Worm (Caenorhabditis elegans) whole organism, young adult: ENCODE results near the gene ZK112.4.

Experiments
- B0035.1 ChIP-seq: sonication (generic microtip); optimal IDR thresholded peaks from 2 replicates; lab custom pipeline; 2016; ENCODE audit warnings: missing genetic modification characterization, mild to moderate bottlenecking, missing compliant biosample characterization, missing genotype, missing genetic modification reagents
- B0261.1 ChIP-seq: sonication (generic microtip); optimal IDR thresholded peaks from 2 replicates; lab custom pipeline; 2016; ENCODE audit warnings: mild to moderate bottlenecking, missing genetic modification characterization, moderate library complexity, missing compliant biosample characterization
- B0336.3 ChIP-seq: fragments of 200-800 bp; sonication (Bioruptor generic); IDR thresholded peaks from 2 replicates; pipeline ENCODE4 v1.3.6; 2022; ENCODE audit warnings: missing genetic modification characterization, missing compliant biosample characterization
- C06A6.2 ChIP-seq: fragments of 200-800 bp; sonication (Bioruptor generic); conservative IDR thresholded peaks from 2 replicates; pipeline ENCODE4 v1.3.6; 2022; ENCODE audit warnings: missing genetic modification characterization, missing compliant biosample characterization
- F33H1.4 ChIP-seq: fragments of 200-800 bp; sonication (Bioruptor generic); IDR thresholded peaks from 2 replicates; pipeline ENCODE4 v1.3.6; 2022; ENCODE audit warnings: missing genetic modification reagents, missing genetic modification characterization, missing compliant biosample characterization
- F52B5.7 ChIP-seq: sonication (generic microtip); optimal IDR thresholded peaks from 2 replicates; lab custom pipeline; 2016; ENCODE audit warnings: mild to moderate bottlenecking, missing genetic modification characterization, missing compliant biosample characterization
- F55B11.4 ChIP-seq: sonication (generic microtip); optimal IDR thresholded peaks from 2 replicates; lab custom pipeline; 2016; ENCODE audit warnings: missing compliant biosample characterization, missing genetic modification characterization, borderline replicate concordance; ENCODE audit not compliant: insufficient read depth
- K11D2.4 ChIP-seq: fragments of 200-800 bp; sonication (Bioruptor generic); IDR thresholded peaks from 2 replicates; pipeline ENCODE4 v1.3.6; 2022; ENCODE audit warnings: missing genetic modification reagents, missing genetic modification characterization, missing compliant biosample characterization
- T26A5.8 ChIP-seq: sonication (generic microtip); optimal IDR thresholded peaks from 2 replicates; lab custom pipeline; 2016; ENCODE audit warnings: missing genetic modification characterization, missing compliant biosample characterization
- Y53F4B.3 ChIP-seq: fragments of 200-800 bp; sonication (Bioruptor generic); IDR thresholded peaks from 2 replicates; pipeline ENCODE4 v1.3.6; 2022; ENCODE audit warnings: missing genetic modification reagents, missing genetic modification characterization, missing compliant biosample characterization
- Y56A3A.18 ChIP-seq: fragments of 200-800 bp; sonication (Bioruptor generic); IDR thresholded peaks from 2 replicates; pipeline ENCODE4 v1.3.6; 2022; ENCODE audit warnings: missing genetic modification reagents, missing genetic modification characterization, missing compliant biosample characterization
- ama-1 ChIP-seq, 3 experiments: fragments of 150-350 bp in 1 of 3; sonication (generic microtip) in 2 of 3; optimal IDR thresholded peaks; 2 replicates each; lab custom pipeline; 2014 to 2018; ENCODE audit warnings: missing biosample characterization in 2 of 3, missing genetic modification characterization in 2 of 3, missing genetic modification reagents in 2 of 3
- athp-1 ChIP-seq: sonication (generic microtip); optimal IDR thresholded peaks from 2 replicates; lab custom pipeline; 2017; ENCODE audit warnings: mild to moderate bottlenecking, missing genetic modification characterization, missing compliant biosample characterization
- attf-3 ChIP-seq: fragments of 200-800 bp; sonication (Bioruptor generic); conservative IDR thresholded peaks from 2 replicates; pipeline ENCODE4 v1.3.6; 2022; ENCODE audit warnings: missing genetic modification reagents, missing genetic modification characterization, missing compliant biosample characterization
- attf-5 ChIP-seq: fragments of 200-800 bp; sonication (Bioruptor generic); optimal IDR thresholded peaks from 2 replicates; lab custom pipeline; 2018; ENCODE audit warnings: mild to moderate bottlenecking, missing genetic modification characterization, missing compliant biosample characterization
- bed-2 ChIP-seq: fragments of 200-800 bp; sonication (Bioruptor generic); IDR thresholded peaks from 2 replicates; pipeline ENCODE4 v1.3.6; 2022; ENCODE audit warnings: missing genetic modification reagents, missing genetic modification characterization, missing compliant biosample characterization
- cebp-2 ChIP-seq: fragments of 200-800 bp; sonication (Bioruptor generic); IDR thresholded peaks from 2 replicates; pipeline ENCODE4 v1.3.6; 2022; ENCODE audit warnings: missing genetic modification characterization, missing compliant biosample characterization
- ceh-40 ChIP-seq: fragments of 200-800 bp; sonication (Bioruptor generic); IDR thresholded peaks from 2 replicates; pipeline ENCODE4 v1.3.6; 2022; ENCODE audit warnings: missing genetic modification characterization, missing compliant biosample characterization
- ceh-58 ChIP-seq: fragments of 200-800 bp; sonication (Bioruptor generic); IDR thresholded peaks from 2 replicates; pipeline ENCODE4 v1.3.6; 2022; ENCODE audit warnings: missing genetic modification characterization, missing compliant biosample characterization
- die-1 ChIP-seq: sonication (generic microtip); optimal IDR thresholded peaks from 2 replicates; lab custom pipeline; 2016; ENCODE audit warnings: missing genotype, mild to moderate bottlenecking, missing genetic modification characterization, missing compliant biosample characterization
- him-1 ChIP-seq: sonication (generic microtip); optimal IDR thresholded peaks from 2 replicates; lab custom pipeline; 2016; ENCODE audit warnings: missing genotype, missing genetic modification reagents, missing genetic modification characterization, missing compliant biosample characterization
- hmg-1.2 ChIP-seq: fragments of 200-800 bp; sonication (Bioruptor generic); IDR thresholded peaks from 2 replicates; pipeline ENCODE4 v1.3.6; 2022; ENCODE audit warnings: missing genetic modification reagents, missing genetic modification characterization, missing compliant biosample characterization
- lin-26 ChIP-seq: fragments of 200-800 bp; sonication (Bioruptor generic); IDR thresholded peaks from 2 replicates; pipeline ENCODE4 v1.3.6; 2022; ENCODE audit warnings: missing genetic modification reagents, missing genetic modification characterization, missing compliant biosample characterization
- lin-54 ChIP-seq: fragments of 200-800 bp; sonication (Bioruptor generic); optimal IDR thresholded peaks from 2 replicates; lab custom pipeline; 2018; ENCODE audit warnings: mild to moderate bottlenecking, missing genetic modification characterization, missing compliant biosample characterization
- lsl-1 ChIP-seq: fragments of 200-800 bp; sonication (Bioruptor generic); optimal IDR thresholded peaks from 2 replicates; lab custom pipeline; 2018; ENCODE audit warnings: mild to moderate bottlenecking, missing genetic modification characterization, moderate library complexity, missing compliant biosample characterization
- madf-10 ChIP-seq: sonication (generic microtip); optimal IDR thresholded peaks from 2 replicates; lab custom pipeline; 2016; ENCODE audit warnings: mild to moderate bottlenecking, missing genetic modification characterization, missing compliant biosample characterization
- madf-3 ChIP-seq: fragments of 200-800 bp; sonication (Bioruptor generic); IDR thresholded peaks from 2 replicates; pipeline ENCODE4 v1.3.6; 2022; ENCODE audit warnings: missing genetic modification reagents, missing genetic modification characterization, missing compliant biosample characterization
- madf-8 ChIP-seq: fragments of 200-800 bp; sonication (Bioruptor generic); conservative IDR thresholded peaks from 2 replicates; pipeline ENCODE4 v1.3.6; 2022; ENCODE audit warnings: missing genetic modification reagents, missing genetic modification characterization, missing compliant biosample characterization
- mcd-1 ChIP-seq: fragments of 200-800 bp; sonication (Bioruptor generic); IDR thresholded peaks from 2 replicates; pipeline ENCODE4 v1.3.6; 2022; ENCODE audit warnings: missing genetic modification reagents, missing genetic modification characterization, missing compliant biosample characterization
- nfyb-1 ChIP-seq: fragments of 200-800 bp; sonication (Bioruptor generic); IDR thresholded peaks from 2 replicates; pipeline ENCODE4 v1.3.6; 2022; ENCODE audit warnings: missing genetic modification reagents, missing genetic modification characterization, missing compliant biosample characterization
- nhr-179 ChIP-seq: sonication (generic microtip); optimal IDR thresholded peaks from 2 replicates; lab custom pipeline; 2016; ENCODE audit warnings: mild to moderate bottlenecking, missing genetic modification characterization, missing compliant biosample characterization
- nhr-80 ChIP-seq: sonication (generic microtip); optimal IDR thresholded peaks from 2 replicates; lab custom pipeline; 2016; ENCODE audit warnings: missing genetic modification characterization, missing compliant biosample characterization
- pbrm-1 ChIP-seq: fragments of 200-800 bp; sonication (Bioruptor generic); IDR thresholded peaks from 2 replicates; pipeline ENCODE4 v1.3.6; 2022; ENCODE audit warnings: missing genetic modification reagents, missing genetic modification characterization, missing compliant biosample characterization
- pha-4 ChIP-seq: fragments of 150-350 bp; sonication (generic microtip); optimal IDR thresholded peaks from 2 replicates; lab custom pipeline; 2014; ENCODE audit warnings: missing biosample characterization, missing genetic modification reagents, missing genetic modification characterization
- rcor-1 ChIP-seq: fragments of 200-800 bp; sonication (Bioruptor generic); IDR thresholded peaks from 2 replicates; pipeline ENCODE4 v1.3.6; 2022; ENCODE audit warnings: missing genetic modification reagents, missing genetic modification characterization, missing compliant biosample characterization
- rpc-1 ChIP-seq, 2 experiments: fragments of 150-350 bp in 1 of 2; sonication (generic microtip) in 1 of 2; optimal IDR thresholded peaks; 2 replicates each; lab custom pipeline; 2014 to 2018; ENCODE audit warnings: missing biosample characterization in 1 of 2, missing genetic modification characterization in 1 of 2, missing genetic modification reagents in 1 of 2, missing genotype in 1 of 2
- snpc-1.1 ChIP-seq: sonication (generic microtip); optimal IDR thresholded peaks from 2 replicates; lab custom pipeline; 2017; ENCODE audit warnings: missing genetic modification characterization, mild to moderate bottlenecking, missing compliant biosample characterization, antibody characterized with exemption, moderate library complexity, missing genotype, missing genetic modification reagents; ENCODE audit not compliant: insufficient read depth
- snpc-4 ChIP-seq, 5 experiments: fragments of 150-350 bp in 1 of 5; sonication (generic microtip) in 4 of 5; optimal IDR thresholded peaks; 2 replicates each; lab custom pipeline; 2014 to 2018; ENCODE audit warnings: missing genetic modification characterization in 5 of 5, missing biosample characterization in 3 of 5, antibody characterized with exemption in 2 of 5, mild to moderate bottlenecking in 2 of 5, missing compliant biosample characterization in 2 of 5, missing genotype in 2 of 5, moderate library complexity in 2 of 5, missing genetic modification reagents in 1 of 5
- somi-1 ChIP-seq: fragments of 200-800 bp; sonication (Bioruptor generic); optimal IDR thresholded peaks from 2 replicates; lab custom pipeline; 2018; ENCODE audit warnings: mild to moderate bottlenecking, missing genetic modification characterization, missing compliant biosample characterization
- unc-130 ChIP-seq: sonication (generic microtip); optimal IDR thresholded peaks from 2 replicates; lab custom pipeline; 2016; ENCODE audit warnings: missing genetic modification reagents, missing genetic modification characterization, missing compliant biosample characterization
- xnd-1 ChIP-seq: sonication (generic microtip); optimal IDR thresholded peaks from 2 replicates; lab custom pipeline; 2016; ENCODE audit warnings: missing genotype, missing genetic modification reagents, missing genetic modification characterization, missing compliant biosample characterization
- ztf-3 ChIP-seq: fragments of 200-800 bp; sonication (Bioruptor generic); optimal IDR thresholded peaks from 2 replicates; lab custom pipeline; 2018; ENCODE audit warnings: mild to moderate bottlenecking, missing genetic modification characterization, missing compliant biosample characterization

ZK112.4 gene

ce11 chrIII:7718318-7718717 lies 11.5 kb downstream of the ZK112.4 start (continued):
- TF ChIP-seq F52B5.7 (tag; lab: Kevin White, UChicago), result no peak
- TF ChIP-seq athp-1 (tag; lab: Kevin White, UChicago), result no peak
- 0 out of 2 replicates have a peak, but pooled peaks have one; percentile 26 for TF ChIP-seq C06A6.2 (GFP tag; lab: Robert Waterston, UW)
- no peak for TF ChIP-seq him-1 (tag; lab: Kevin White, UChicago)
- TF ChIP-seq nhr-179 (tag; lab: Kevin White, UChicago), result no peak
- TF ChIP-seq ceh-58, result no peak
- peak; percentile 71 for TF ChIP-seq somi-1 (GFP tag; lab: Kevin White, UChicago)
- no peak for TF ChIP-seq mcd-1 (GFP tag; lab: Robert Waterston, UW)
- no peak for TF ChIP-seq unc-130
- no peak for TF ChIP-seq B0336.3
- TF ChIP-seq die-1, result no peak
- TF ChIP-seq madf-10 (tag; lab: Kevin White, UChicago), result peak; percentile 25
- TF ChIP-seq nhr-80 (tag; lab: Kevin White, UChicago), result peak; percentile 99
- no peak for TF ChIP-seq F55B11.4 (tag; lab: Kevin White, UChicago)
- no peak for TF ChIP-seq lsl-1 (GFP tag; lab: Kevin White, UChicago)
- no peak for TF ChIP-seq pha-4 (tag; lab: Kevin White, UChicago)
- TF ChIP-seq B0261.1, result no peak
- no peak for TF ChIP-seq K11D2.4 (GFP tag; lab: Robert Waterston, UW)

- TF ChIP-seq hmg-1.2 (GFP tag; lab: Robert Waterston, UW) (0 out of 2 replicates have a peak, but pooled peaks have one; percentile 14), bed-2 (GFP tag; lab: Robert Waterston, UW) (no peak), F52B5.7 (tag; lab: Kevin White, UChicago) (no peak)
These were observed 13.3 kb downstream of the ZK112.4 start for ce11 chrIII:7716550-7716949.

- peak; percentile 83 for TF ChIP-seq attf-3 (GFP tag; lab: Robert Waterston, UW)
These were observed 14.7 kb downstream of the ZK112.4 start for ce11 chrIII:7715151-7715550.

DNA sequence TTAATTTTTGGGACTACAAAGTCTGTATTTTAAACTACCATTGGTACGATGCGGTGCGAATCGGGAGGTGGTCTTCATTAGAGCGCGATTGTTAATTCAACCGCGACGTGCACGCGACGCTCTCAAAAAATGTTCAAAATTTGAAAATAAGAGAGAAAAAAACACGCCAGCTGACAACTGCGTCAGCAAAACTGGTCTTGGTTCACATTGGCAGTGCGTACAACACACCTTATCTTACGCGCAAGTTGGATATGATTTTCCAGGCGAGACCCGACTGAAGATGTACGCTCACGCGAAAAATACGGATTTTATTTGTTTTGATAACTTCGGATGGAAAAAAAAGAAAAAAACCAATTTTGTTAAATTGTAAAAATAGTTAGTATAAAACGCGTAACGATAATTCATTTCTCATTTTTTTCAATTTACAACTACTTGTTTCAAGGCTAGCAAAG lies 17.9 kb downstream of the ZK112.4 start, which contains the start of gene C03B8.3:
C03B8.3 (plus strand) TSS at position 402 of the 452 bp plus-strand sequence.
- TF ChIP-seq B0035.1 (tag; lab: Kevin White, UChicago) (no peak), F33H1.4 (GFP tag; lab: Robert Waterston, UW) (peak; percentile 34), T26A5.8 (tag; lab: Kevin White, UChicago) (no peak), cebp-2 (GFP tag; lab: Robert Waterston, UW) (no peak), bed-2 (GFP tag; lab: Robert Waterston, UW) (no peak), lsl-1 (GFP tag; lab: Kevin White, UChicago) (peak; percentile 18), madf-8 (GFP tag; lab: Robert Waterston, UW) (peak; percentile 30; the same call in 1 of the 2 replicates), pbrm-1 (GFP tag; lab: Robert Waterston, UW) (0 out of 2 replicates have a peak, but pooled peaks have one; percentile 34), nhr-179 (tag; lab: Kevin White, UChicago) (no peak), xnd-1 (tag; lab: Kevin White, UChicago) (no peak), Y56A3A.18 (GFP tag; lab: Robert Waterston, UW) (no peak), madf-3 (GFP tag; lab: Robert Waterston, UW) (no peak), snpc-1.1 (tag; lab: Kevin White, UChicago) (no peak), attf-5 (GFP tag; lab: Kevin White, UChicago) (peak; percentile 25), rpc-1 (optimal IDR thresholded peaks at IDR 0.05; lab: Kevin White, UChicago) (no peak), rpc-1 (tag; optimal IDR thresholded peaks at IDR 0.05; lab: Kevin White, UChicago) (no peak), lin-54 (GFP tag; lab: Kevin White, UChicago) (peak; percentile 17), ama-1 (optimal IDR thresholded peaks at IDR 0.05; lab: Kevin White, UChicago) (no peak), ama-1 (GFP tag; optimal IDR thresholded peaks at IDR 0.05; lab: Kevin White, UChicago) (no peak), rcor-1 (GFP tag; lab: Robert Waterston, UW) (no peak), nfyb-1 (no peak), lin-26 (GFP tag; lab: Robert Waterston, UW) (no peak), ceh-58 (no peak), ztf-3 (GFP tag; lab: Kevin White, UChicago) (no peak), hmg-1.2 (GFP tag; lab: Robert Waterston, UW) (no peak), Y53F4B.3 (GFP tag; lab: Robert Waterston, UW) (no peak), snpc-4 (GFP tag; optimal IDR thresholded peaks at IDR 0.05; lab: Kevin White, UChicago) (no peak), snpc-4 (tag; optimal IDR thresholded peaks at IDR 0.05; lab: Kevin White, UChicago) (no peak), ceh-40 (GFP tag; lab: Robert Waterston, UW) (no peak)
